Worm (Caenorhabditis elegans) whole organism, early embryonic: Measurements from ENCODE around the gene fbxb-116.
A peak's percentile ranks its signal among the peaks of the same experiment; 100 is the strongest.

Experiments
- B0310.2 ChIP-seq: sonication (generic microtip); optimal IDR thresholded peaks from 2 replicates; lab custom pipeline; 2016; ENCODE audit warnings: mild to moderate bottlenecking, missing genetic modification characterization, missing compliant biosample characterization
- F13C5.2 ChIP-seq: sonication (generic microtip); optimal IDR thresholded peaks from 2 replicates; lab custom pipeline; 2017; ENCODE audit warnings: mild to moderate bottlenecking, missing genetic modification characterization, inconsistent platforms, missing compliant biosample characterization
- aly-1 ChIP-seq: sonication (generic microtip); optimal IDR thresholded peaks from 2 replicates; lab custom pipeline; 2016; ENCODE audit warnings: missing genetic modification characterization, missing compliant biosample characterization
- ama-1 ChIP-seq: fragments of 150-350 bp; optimal IDR thresholded peaks from 2 replicates; lab custom pipeline; 2014
- ceh-13 ChIP-seq: fragments of 200-800 bp; sonication (Bioruptor generic); optimal IDR thresholded peaks from 2 replicates; lab custom pipeline; 2018; ENCODE audit warnings: mild to moderate bottlenecking, missing genetic modification characterization, missing compliant biosample characterization
- ceh-36 ChIP-seq: sonication (generic microtip); optimal IDR thresholded peaks from 2 replicates; lab custom pipeline; 2016; ENCODE audit warnings: missing genetic modification characterization, inconsistent platforms, missing compliant biosample characterization
- ets-7 ChIP-seq: sonication (generic microtip); optimal IDR thresholded peaks from 2 replicates; lab custom pipeline; 2016; ENCODE audit warnings: missing genotype, missing genetic modification characterization, missing compliant biosample characterization
- flt-1 ChIP-seq: fragments of 200-800 bp; sonication (Bioruptor generic); IDR thresholded peaks from 2 replicates; pipeline ENCODE4 v1.3.6; 2022; ENCODE audit warnings: missing genetic modification characterization, missing compliant biosample characterization
- hmbx-1 ChIP-seq: sonication (generic microtip); optimal IDR thresholded peaks from 2 replicates; lab custom pipeline; 2016; ENCODE audit warnings: mild to moderate bottlenecking, missing genetic modification characterization, missing compliant biosample characterization
- hmg-4 ChIP-seq: fragments of 200-800 bp; sonication (Bioruptor generic); optimal IDR thresholded peaks from 2 replicates; lab custom pipeline; 2018; ENCODE audit warnings: mild to moderate bottlenecking, missing genetic modification characterization, missing compliant biosample characterization
- hnd-1 ChIP-seq: sonication (generic microtip); optimal IDR thresholded peaks from 2 replicates; lab custom pipeline; 2016; ENCODE audit warnings: missing genetic modification characterization, missing compliant biosample characterization
- pes-1 ChIP-seq: fragments of 200-800 bp; sonication (Bioruptor generic); IDR thresholded peaks from 2 replicates; pipeline ENCODE4 v1.3.6; 2022; ENCODE audit warnings: missing genetic modification reagents, missing genetic modification characterization, missing compliant biosample characterization
- scrt-1 ChIP-seq: fragments of 200-800 bp; sonication (Bioruptor generic); IDR thresholded peaks from 2 replicates; pipeline ENCODE4 v1.3.6; 2022; ENCODE audit warnings: missing genetic modification characterization, missing compliant biosample characterization
- sea-1 ChIP-seq: fragments of 200-800 bp; sonication (Bioruptor generic); conservative IDR thresholded peaks from 2 replicates; pipeline ENCODE4 v1.3.6; 2022; ENCODE audit warnings: missing genetic modification characterization, missing compliant biosample characterization
- tbx-11 ChIP-seq: fragments of 200-800 bp; sonication (Bioruptor generic); IDR thresholded peaks from 2 replicates; pipeline ENCODE4 v1.3.6; 2022; ENCODE audit warnings: missing genetic modification characterization, missing compliant biosample characterization
- tbx-37 ChIP-seq: fragments of 200-800 bp; sonication (Bioruptor generic); conservative IDR thresholded peaks from 2 replicates; pipeline ENCODE4 v1.3.6; 2022; ENCODE audit warnings: missing genetic modification reagents, missing genetic modification characterization, missing compliant biosample characterization
- tra-4 ChIP-seq: sonication (generic microtip); optimal IDR thresholded peaks from 2 replicates; lab custom pipeline; 2017; ENCODE audit warnings: missing genetic modification characterization, missing compliant biosample characterization

The fbxb-116 gene

DNA sequence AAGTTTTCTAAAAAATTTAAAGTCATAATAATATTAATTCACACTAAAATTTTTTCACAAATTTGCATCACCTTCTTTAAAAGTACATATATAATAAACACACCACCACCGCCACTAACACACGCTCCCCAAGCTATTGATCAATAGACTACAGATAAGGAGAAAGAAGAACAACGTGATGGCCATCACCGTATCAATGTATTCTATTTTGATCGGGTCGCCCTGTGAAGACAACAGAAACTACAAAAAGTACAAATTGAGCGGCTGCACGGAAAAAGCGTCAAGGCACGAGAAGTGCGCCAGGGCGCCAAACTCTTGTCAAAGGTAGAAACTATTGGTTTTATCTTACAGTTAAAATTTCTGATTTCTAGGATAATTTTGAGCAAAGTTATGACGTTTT, 21.2 kb upstream of the fbxb-116 start:
- TF ChIP-seq ceh-13 (GFP tag; lab: Kevin White, UChicago) = no peak
- no peak for TF ChIP-seq ama-1
- no peak for TF ChIP-seq scrt-1 (GFP tag; lab: Robert Waterston, UW)

- TF ChIP-seq hmbx-1 (tag; lab: Kevin White, UChicago) = no peak
- no peak for TF ChIP-seq hnd-1 (tag; lab: Kevin White, UChicago)
- TF ChIP-seq tra-4 (tag; lab: Kevin White, UChicago) = no peak
- TF ChIP-seq tbx-11 = no peak
- no peak for TF ChIP-seq ets-7 (tag; lab: Kevin White, UChicago)
- no peak for TF ChIP-seq tbx-37 (GFP tag; lab: Robert Waterston, UW)
- TF ChIP-seq ama-1 = no peak
- TF ChIP-seq scrt-1 (GFP tag; lab: Robert Waterston, UW) = no peak
- no peak for TF ChIP-seq ceh-13 (GFP tag; lab: Kevin White, UChicago)
- TF ChIP-seq ceh-36 (tag; lab: Kevin White, UChicago) = no peak
- TF ChIP-seq sea-1 (GFP tag; lab: Robert Waterston, UW) = no peak
- TF ChIP-seq aly-1 (tag; lab: Kevin White, UChicago) = no peak
- no peak for TF ChIP-seq hmg-4 (GFP tag; lab: Kevin White, UChicago)
- no peak for TF ChIP-seq flt-1 (GFP tag; lab: Robert Waterston, UW)
- TF ChIP-seq F13C5.2 (tag; lab: Kevin White, UChicago) = no peak
These were observed 16.5 kb upstream of the fbxb-116 start, which contains the start of gene srr-2 for ce11 chrV:19217104-19217503. srr-2 (minus strand) TSS chrV:19217176.

DNA sequence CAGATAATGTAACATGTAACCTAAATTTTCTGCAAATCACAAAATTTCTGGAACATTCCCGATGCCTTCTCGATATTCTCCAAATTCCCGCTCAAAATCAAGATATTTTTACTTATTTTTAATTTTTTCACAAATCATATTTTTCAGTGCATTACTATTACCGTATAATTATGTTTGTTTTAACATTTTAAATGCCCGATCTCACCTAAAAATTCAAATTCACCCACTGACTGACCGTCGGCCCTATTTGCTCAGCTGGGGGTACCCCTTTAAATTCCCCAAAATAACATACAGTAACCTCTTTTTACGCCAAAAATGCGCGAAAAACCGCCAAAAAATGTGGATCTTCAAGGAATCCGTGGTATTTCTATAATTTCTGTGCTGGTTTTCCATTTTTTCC, 15.9 kb upstream of the fbxb-116 start, which contains the start of gene oac-49:
oac-49 (plus strand) TSS at position 301 of the 400 bp plus-strand sequence.
- TF ChIP-seq pes-1 (GFP tag; lab: Robert Waterston, UW) (no peak), tbx-11 (no peak), flt-1 (GFP tag; lab: Robert Waterston, UW) (no peak), tra-4 (tag; lab: Kevin White, UChicago) (no peak), hmg-4 (GFP tag; lab: Kevin White, UChicago) (no peak), hnd-1 (tag; lab: Kevin White, UChicago) (no peak), tbx-37 (GFP tag; lab: Robert Waterston, UW) (no peak), hmbx-1 (tag; lab: Kevin White, UChicago) (no peak), aly-1 (tag; lab: Kevin White, UChicago) (no peak), scrt-1 (GFP tag; lab: Robert Waterston, UW) (no peak), B0310.2 (tag; lab: Kevin White, UChicago) (no peak), ceh-36 (tag; lab: Kevin White, UChicago) (no peak), ets-7 (tag; lab: Kevin White, UChicago) (no peak), ama-1 (no peak), sea-1 (GFP tag; lab: Robert Waterston, UW) (no peak), F13C5.2 (tag; lab: Kevin White, UChicago) (no peak)

DNA sequence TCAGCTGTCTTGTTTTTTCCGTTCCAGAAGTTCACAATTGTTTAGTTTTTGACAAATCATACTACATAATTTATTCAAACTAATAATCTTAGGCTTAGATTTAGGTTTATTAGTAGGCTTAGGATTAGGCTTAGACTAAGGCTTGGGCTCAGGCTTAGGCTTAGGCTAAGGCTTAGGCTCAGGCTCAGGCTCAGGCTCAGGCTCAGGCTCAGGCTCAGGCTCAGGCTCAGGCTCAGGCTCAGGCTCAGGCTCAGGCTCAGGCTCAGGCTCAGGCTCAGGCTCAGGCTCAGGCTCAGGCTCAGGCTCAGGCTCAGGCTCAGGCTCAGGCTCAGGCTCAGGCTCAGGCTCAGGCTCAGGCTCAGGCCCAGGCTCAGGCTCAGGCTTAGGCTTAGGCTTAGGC, 4.6 kb upstream of the fbxb-116 start:
- peak; percentile 20 for TF ChIP-seq ceh-36 (tag; lab: Kevin White, UChicago)

ce11 chrV:19230413-19230812, 3.2 kb upstream of the fbxb-116 start, which contains the start of gene sqst-3:
sqst-3 (plus strand) TSS chrV:19230782.
- no peak for TF ChIP-seq hnd-1 (tag; lab: Kevin White, UChicago)
- TF ChIP-seq pes-1 (GFP tag; lab: Robert Waterston, UW) = no peak
- no peak for TF ChIP-seq tbx-11
- TF ChIP-seq sea-1 (GFP tag; lab: Robert Waterston, UW) = no peak
- TF ChIP-seq ama-1 = no peak
- TF ChIP-seq tbx-37 (GFP tag; lab: Robert Waterston, UW) = no peak
- TF ChIP-seq ceh-36 (tag; lab: Kevin White, UChicago) = no peak
- no peak for TF ChIP-seq B0310.2 (tag; lab: Kevin White, UChicago)
- no peak for TF ChIP-seq aly-1 (tag; lab: Kevin White, UChicago)
- TF ChIP-seq F13C5.2 (tag; lab: Kevin White, UChicago) = no peak
- no peak for TF ChIP-seq hmbx-1 (tag; lab: Kevin White, UChicago)

ce11 chrV:19231167-19231566, 2.4 kb upstream of the fbxb-116 start:
- TF ChIP-seq ceh-36 (tag; lab: Kevin White, UChicago) (peak; percentile 95), F13C5.2 (tag; lab: Kevin White, UChicago) (no peak)

DNA sequence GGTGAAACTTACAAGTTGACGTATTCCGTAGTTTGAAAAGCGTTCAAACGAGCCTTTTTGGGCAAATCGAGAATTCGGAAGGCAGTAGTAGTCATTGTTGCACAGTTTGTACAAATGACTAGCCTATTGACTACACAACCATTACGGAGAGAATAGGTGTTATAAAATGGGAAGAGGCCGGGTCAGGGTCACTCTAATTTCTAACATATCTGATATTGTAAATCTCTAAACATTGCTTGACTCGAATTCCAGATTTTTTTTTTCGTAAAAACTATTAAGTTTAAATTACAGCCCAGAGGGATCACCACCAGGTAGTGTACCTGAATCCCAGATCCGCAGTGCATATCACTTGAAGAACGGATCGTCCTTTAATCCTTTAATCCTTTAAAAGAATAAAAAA, 3.6 kb downstream of the fbxb-116 start, which contains the start of gene fbxb-2:
fbxb-2 (minus strand) TSS at position 101 of the 400 bp plus-strand sequence.
- TF ChIP-seq ceh-36 (tag; lab: Kevin White, UChicago) = peak; percentile 8
- no peak for TF ChIP-seq ets-7 (tag; lab: Kevin White, UChicago)

DNA sequence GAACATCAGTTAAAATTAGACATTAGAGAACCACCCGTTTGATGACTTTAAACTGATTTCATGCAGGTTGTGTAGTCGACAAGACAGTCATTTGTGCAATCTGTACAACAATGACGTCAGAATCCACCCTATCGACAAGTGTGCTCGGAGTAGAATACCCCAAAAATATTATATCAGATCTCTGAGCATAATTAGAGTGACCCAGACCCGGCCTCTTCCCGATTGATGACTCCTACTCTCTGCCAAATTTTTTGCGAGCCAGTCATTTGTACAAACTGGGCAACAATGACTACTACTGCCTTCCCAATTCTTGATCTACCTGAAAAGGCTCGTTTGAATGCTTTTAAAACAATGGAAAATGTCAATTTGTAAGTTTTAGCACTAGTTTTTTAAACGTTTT, 6.6 kb downstream of the fbxb-116 start, which contains the start of the genes fbxb-115 and fbxb-1:
fbxb-115 (minus strand) TSS at position 101 of the 400 bp plus-strand sequence.
fbxb-1 (plus strand) TSS at position 226 of the 400 bp plus-strand sequence.
- TF ChIP-seq ceh-36 (tag; lab: Kevin White, UChicago) (no peak), flt-1 (GFP tag; lab: Robert Waterston, UW) (no peak), ceh-13 (GFP tag; lab: Kevin White, UChicago) (no peak), hmbx-1 (tag; lab: Kevin White, UChicago) (no peak), aly-1 (tag; lab: Kevin White, UChicago) (no peak), tbx-11 (no peak), scrt-1 (GFP tag; lab: Robert Waterston, UW) (no peak), pes-1 (GFP tag; lab: Robert Waterston, UW) (no peak), sea-1 (GFP tag; lab: Robert Waterston, UW) (no peak), ama-1 (no peak), B0310.2 (tag; lab: Kevin White, UChicago) (no peak), F13C5.2 (tag; lab: Kevin White, UChicago) (no peak), tbx-37 (GFP tag; lab: Robert Waterston, UW) (no peak), hmg-4 (GFP tag; lab: Kevin White, UChicago) (no peak)
